Fruit fly (Drosophila melanogaster) whole organism: ENCODE measurements around the gene Ugt35E1.

Experiments used
- CG8478 ChIP-seq: fragments of >200 bp; optimal IDR thresholded peaks from 2 replicates; lab custom pipeline; 2018; ENCODE audit warnings: inconsistent platforms
- Dll ChIP-seq: fragments of >200 bp; optimal IDR thresholded peaks from 2 replicates; lab custom pipeline; 2017
- EcR ChIP-seq, 2 experiments: fragments of >200 bp; optimal IDR thresholded peaks; 2 replicates each; lab custom pipeline; 2017; ENCODE audit warnings: missing biosample characterization in 2 of 2, missing genetic modification characterization in 2 of 2, missing genetic modification reagents in 2 of 2
- pan ChIP-seq: fragments of >200 bp; optimal IDR thresholded peaks from 2 replicates; lab custom pipeline; 2017
- psq ChIP-seq: fragments of >200 bp; optimal IDR thresholded peaks from 2 replicates; lab custom pipeline; 2017
- usp ChIP-seq: fragments of >200 bp; optimal IDR thresholded peaks from 2 replicates; lab custom pipeline; 2017; ENCODE audit warnings: missing biosample characterization, missing genetic modification characterization, mixed read lengths

DNA sequence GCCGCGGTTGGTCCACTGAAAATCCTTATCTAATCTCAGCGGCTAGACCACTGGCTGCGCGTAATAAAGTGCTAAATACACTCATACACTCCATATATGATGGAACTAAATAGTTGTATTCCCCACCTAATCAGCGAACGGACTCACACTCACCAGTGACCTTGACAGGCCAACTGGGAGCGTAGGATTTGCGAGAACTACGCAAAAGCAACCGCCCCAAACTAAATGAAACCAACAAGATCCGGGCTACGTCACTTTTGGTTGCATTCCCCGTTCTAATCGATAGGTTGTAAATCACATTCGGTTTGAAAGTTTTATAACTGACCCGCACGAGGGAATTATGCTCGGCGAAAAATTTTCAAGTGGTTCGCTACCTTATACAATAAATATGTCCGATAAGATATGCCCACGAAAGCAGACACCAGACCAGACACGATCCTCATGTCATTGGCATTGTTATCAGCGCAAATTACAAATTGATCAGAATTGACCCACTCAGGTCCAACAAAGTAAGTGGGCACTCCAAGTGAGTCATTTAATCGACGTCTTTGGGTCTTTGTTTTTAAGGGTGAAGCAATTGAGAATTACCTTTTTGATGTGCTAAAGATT is 33.5 kb upstream of the Ugt35E1 start:
- TF ChIP-seq EcR (GFP tag; optimal IDR thresholded peaks at IDR 0.05; lab: Kevin White, UChicago) = no peak
- no peak for TF ChIP-seq psq (lab: Kevin White, UChicago)
- TF ChIP-seq Dll (lab: Kevin White, UChicago) = no peak
- no peak for TF ChIP-seq CG8478 (lab: Kevin White, UChicago)
- no peak for TF ChIP-seq pan (lab: Kevin White, UChicago)
- no peak for TF ChIP-seq usp (GFP tag; lab: Kevin White, UChicago)
